Fruit fly (Drosophila melanogaster) whole organism, wandering third instar larva: Measurements from ENCODE around the gene TSG101.

Experiments
- Abd-B ChIP-seq: fragments of >200 bp; optimal IDR thresholded peaks from 2 replicates; lab custom pipeline; 2017; ENCODE audit warnings: missing biosample characterization, missing genetic modification characterization
- CG32264 ChIP-seq: fragments of 200-800 bp; sonication (Bioruptor generic); optimal IDR thresholded peaks from 2 replicates; lab custom pipeline; 2016; ENCODE audit warnings: missing biosample characterization, missing genetic modification characterization
- CG9705 ChIP-seq: fragments of 200-800 bp; sonication (Bioruptor generic); optimal IDR thresholded peaks from 2 replicates; lab custom pipeline; 2018; ENCODE audit warnings: missing biosample characterization, mild to moderate bottlenecking, missing genetic modification characterization
- CrebA ChIP-seq: fragments of 200-800 bp; sonication (Bioruptor generic); optimal IDR thresholded peaks from 2 replicates; lab custom pipeline; 2016; ENCODE audit warnings: missing biosample characterization, mild to moderate bottlenecking, missing genetic modification characterization, borderline replicate concordance
- Dfd ChIP-seq: fragments of >200 bp; optimal IDR thresholded peaks from 2 replicates; lab custom pipeline; 2017; ENCODE audit warnings: missing biosample characterization, missing genetic modification characterization
- Dif ChIP-seq: fragments of 200-275, 200-300 bp; sonication (Bioruptor generic); optimal IDR thresholded peaks from 2 replicates; lab custom pipeline; 2018; ENCODE audit warnings: missing biosample characterization, missing genetic modification characterization; ENCODE audit not compliant: partially characterized antibody
- GATAd ChIP-seq: sonication (Bioruptor generic); optimal IDR thresholded peaks from 2 replicates; lab custom pipeline; 2016; ENCODE audit warnings: missing biosample characterization, missing genetic modification characterization
- HLH106 ChIP-seq: fragments of 200-800 bp; optimal IDR thresholded peaks from 3 replicates; lab custom pipeline; 2019; ENCODE audit warnings: missing biosample characterization, mild to moderate bottlenecking, missing genetic modification characterization, moderate library complexity
- Hnf4 ChIP-seq: fragments of 200-800 bp; sonication (Bioruptor generic); optimal IDR thresholded peaks from 2 replicates; lab custom pipeline; 2016; ENCODE audit warnings: missing biosample characterization, mild to moderate bottlenecking, missing genetic modification characterization
- Hr78 ChIP-seq: fragments of >200 bp; optimal IDR thresholded peaks from 2 replicates; lab custom pipeline; 2017; ENCODE audit warnings: missing biosample characterization, missing genetic modification characterization
- Hr83 ChIP-seq: fragments of 200-300 bp; sonication (Bioruptor generic); optimal IDR thresholded peaks from 2 replicates; lab custom pipeline; 2016; ENCODE audit warnings: missing biosample characterization, mild to moderate bottlenecking, missing genetic modification characterization, moderate library complexity; ENCODE audit not compliant: poor library complexity, severe bottlenecking
- Jra ChIP-seq: sonication (Bioruptor generic); optimal IDR thresholded peaks from 2 replicates; lab custom pipeline; 2016; ENCODE audit warnings: missing biosample characterization, missing genetic modification characterization
- Mio ChIP-seq: sonication (Bioruptor generic); optimal IDR thresholded peaks from 2 replicates; lab custom pipeline; 2016; ENCODE audit warnings: missing biosample characterization, missing genetic modification characterization
- Myc ChIP-seq: fragments of >200 bp; optimal IDR thresholded peaks from 2 replicates; lab custom pipeline; 2017
- N ChIP-seq: fragments of >200 bp; optimal IDR thresholded peaks from 2 replicates; lab custom pipeline; 2018; ENCODE audit warnings: missing biosample characterization, missing external identifiers, missing genetic modification characterization
- OdsH ChIP-seq: fragments of 200-800 bp; sonication (Bioruptor generic); optimal IDR thresholded peaks from 2 replicates; lab custom pipeline; 2016; ENCODE audit warnings: missing biosample characterization, mild to moderate bottlenecking, missing genetic modification characterization
- Rel ChIP-seq, 2 experiments: fragments of 200-800 bp; sonication (Bioruptor generic) in 1 of 2; optimal IDR thresholded peaks; 2 replicates in 1 of 2; 3 replicates in 1 of 2; lab custom pipeline; 2016 to 2019; ENCODE audit warnings: mild to moderate bottlenecking in 2 of 2, missing biosample characterization in 2 of 2, missing genetic modification characterization in 2 of 2, moderate library complexity in 1 of 2
- Sp1 ChIP-seq: fragments of 200-800 bp; sonication (Bioruptor generic); optimal IDR thresholded peaks from 3 replicates; lab custom pipeline; 2019; ENCODE audit warnings: missing biosample characterization, mild to moderate bottlenecking, missing genetic modification characterization, moderate library complexity
- Vsx2 ChIP-seq: fragments of 200-300, 225-300 bp; sonication (Bioruptor generic); optimal IDR thresholded peaks from 2 replicates; lab custom pipeline; 2018; ENCODE audit warnings: missing biosample characterization, missing genetic modification characterization; ENCODE audit not compliant: partially characterized antibody
- br ChIP-seq: fragments of 200-800 bp; sonication (Bioruptor generic); optimal IDR thresholded peaks from 2 replicates; lab custom pipeline; 2016; ENCODE audit warnings: missing biosample characterization, missing genetic modification characterization
- brk ChIP-seq: fragments of 200-800 bp; sonication (Bioruptor generic); optimal IDR thresholded peaks from 2 replicates; lab custom pipeline; 2016; ENCODE audit warnings: missing biosample characterization, mild to moderate bottlenecking, missing genetic modification characterization
- dl ChIP-seq, 2 experiments: fragments of 175-275, 200-275 bp in 1 of 2; fragments of 200-275 bp in 1 of 2; sonication (Bioruptor generic); optimal IDR thresholded peaks; lab custom pipeline; 2018; ENCODE audit warnings: mild to moderate bottlenecking in 2 of 2, missing biosample characterization in 2 of 2, missing genetic modification characterization in 2 of 2, moderate library complexity in 2 of 2; ENCODE audit not compliant: partially characterized antibody in 2 of 2, insufficient read depth in 1 of 2
- dmrt93B ChIP-seq: fragments of 200-800 bp; sonication (Bioruptor generic); optimal IDR thresholded peaks from 2 replicates; lab custom pipeline; 2018; ENCODE audit warnings: missing biosample characterization, mild to moderate bottlenecking, missing genetic modification characterization
- dsf ChIP-seq: sonication (Bioruptor generic); optimal IDR thresholded peaks from 2 replicates; lab custom pipeline; 2016; ENCODE audit warnings: missing biosample characterization, missing genetic modification characterization, borderline replicate concordance
- ey ChIP-seq: fragments of 200-800 bp; sonication (Bioruptor generic); optimal IDR thresholded peaks from 2 replicates; lab custom pipeline; 2016; ENCODE audit warnings: missing biosample characterization, missing genetic modification characterization
- foxo ChIP-seq, 2 experiments: fragments of 200-800 bp; sonication (Bioruptor generic); optimal IDR thresholded peaks; 2 replicates in 1 of 2; 3 replicates in 1 of 2; lab custom pipeline; 2016 to 2017; ENCODE audit warnings: missing biosample characterization in 2 of 2, missing genetic modification characterization in 2 of 2
- fru ChIP-seq: fragments of 200-800 bp; sonication (Bioruptor generic); optimal IDR thresholded peaks from 3 replicates; lab custom pipeline; 2016; ENCODE audit warnings: missing biosample characterization, mild to moderate bottlenecking, missing genetic modification characterization
- h ChIP-seq: fragments of 200-800 bp; sonication (Bioruptor generic); optimal IDR thresholded peaks from 3 replicates; lab custom pipeline; 2016; ENCODE audit warnings: missing biosample characterization, mild to moderate bottlenecking, missing genetic modification characterization
- jim ChIP-seq: fragments of 175-275, 200-325 bp; sonication (Bioruptor generic); optimal IDR thresholded peaks from 2 replicates; lab custom pipeline; 2016; ENCODE audit warnings: missing biosample characterization, mild to moderate bottlenecking, missing genetic modification characterization
- lola ChIP-seq: fragments of >200 bp; optimal IDR thresholded peaks from 2 replicates; lab custom pipeline; 2017; ENCODE audit warnings: missing biosample characterization, missing genetic modification characterization
- pan ChIP-seq: fragments of >200 bp; optimal IDR thresholded peaks from 2 replicates; lab custom pipeline; 2017
- psq ChIP-seq: fragments of 200-800 bp; sonication (Bioruptor generic); optimal IDR thresholded peaks from 3 replicates; lab custom pipeline; 2017; ENCODE audit warnings: missing biosample characterization, mild to moderate bottlenecking, missing genetic modification characterization, moderate library complexity
- rgr ChIP-seq: fragments of 200-800 bp; sonication (Bioruptor generic); optimal IDR thresholded peaks from 3 replicates; lab custom pipeline; 2016; ENCODE audit warnings: missing biosample characterization, mild to moderate bottlenecking, missing genetic modification characterization
- sage ChIP-seq: fragments of 200-800 bp; sonication (Bioruptor generic); optimal IDR thresholded peaks from 2 replicates; lab custom pipeline; 2016; ENCODE audit warnings: missing biosample characterization, mild to moderate bottlenecking, missing genetic modification characterization
- sv ChIP-seq: fragments of 200-800 bp; sonication (Bioruptor generic); optimal IDR thresholded peaks from 3 replicates; lab custom pipeline; 2016; ENCODE audit warnings: missing biosample characterization, missing genetic modification characterization
- tai ChIP-seq: sonication (Bioruptor generic); optimal IDR thresholded peaks from 2 replicates; lab custom pipeline; 2016; ENCODE audit warnings: missing biosample characterization, missing genetic modification characterization
- usp ChIP-seq: fragments of >200 bp; optimal IDR thresholded peaks from 2 replicates; lab custom pipeline; 2017; ENCODE audit warnings: missing biosample characterization, missing genetic modification characterization
- woc ChIP-seq: sonication (Bioruptor generic); optimal IDR thresholded peaks from 2 replicates; lab custom pipeline; 2016; ENCODE audit warnings: missing biosample characterization, mild to moderate bottlenecking, missing genetic modification characterization

TSG101 gene

DNA sequence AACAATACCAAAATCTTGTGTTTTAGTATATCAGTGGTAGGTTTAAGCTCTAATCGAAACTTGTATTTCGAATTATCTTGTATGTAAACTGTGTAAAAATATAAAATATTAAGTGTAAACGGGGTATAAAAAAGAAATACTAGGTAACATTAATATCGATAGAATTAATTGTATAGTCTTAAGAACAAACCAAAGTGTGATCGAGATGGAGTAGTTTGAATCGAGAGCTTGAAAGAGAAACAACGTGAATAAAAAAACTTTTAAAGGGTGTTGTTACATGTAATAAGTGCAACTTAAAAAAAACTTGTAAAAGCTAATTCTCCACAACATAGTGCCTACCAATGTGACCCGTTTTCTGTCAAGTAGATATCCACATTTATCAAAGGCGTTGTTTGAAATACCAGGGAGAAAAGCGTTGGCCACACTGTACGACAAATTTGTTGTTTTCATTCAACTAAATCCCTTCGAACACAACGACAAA lies at the start of gene TSG101:
TSS of gene TSG101 (plus strand) at position 208 of the 481 bp plus-strand sequence.
- TF ChIP-seq Rel (GFP tag; optimal IDR thresholded peaks at IDR 0.05; lab: Kevin White, UChicago) (no peak), Rel (tag; optimal IDR thresholded peaks at IDR 0.05; lab: Kevin White, UChicago) (peak; percentile 35), Jra (GFP tag; lab: Kevin White, UChicago) (no peak), Myc (lab: Kevin White, UChicago) (no peak), Hr78 (GFP tag; lab: Kevin White, UChicago) (no peak), Hr83 (GFP tag; lab: Kevin White, UChicago) (no peak), Vsx2 (no peak), dmrt93B (GFP tag; lab: Kevin White, UChicago) (no peak), N (GFP tag; lab: Kevin White, UChicago) (peak; percentile 78), usp (GFP tag; lab: Kevin White, UChicago) (no peak), rgr (GFP tag; lab: Kevin White, UChicago) (peak; percentile 6), sage (GFP tag; lab: Kevin White, UChicago) (no peak), OdsH (GFP tag; lab: Kevin White, UChicago) (no peak), CrebA (GFP tag; lab: Kevin White, UChicago) (no peak), sv (GFP tag; lab: Kevin White, UChicago) (no peak)

- TF ChIP-seq GATAd (GFP tag; lab: Kevin White, UChicago) (no peak), foxo (GFP tag; optimal IDR thresholded peaks at IDR 0.05; lab: Kevin White, UChicago) (peak in 1 of 2 experiments; percentile 59), dsf (GFP tag; lab: Kevin White, UChicago) (peak; percentile 5), Hr83 (GFP tag; lab: Kevin White, UChicago) (peak; percentile 41), ey (peak; percentile 86), Sp1 (peak; percentile 77), OdsH (GFP tag; lab: Kevin White, UChicago) (peak; percentile 87), fru (peak; percentile 83), woc (GFP tag; lab: Kevin White, UChicago) (peak; percentile 62), Rel (GFP tag; optimal IDR thresholded peaks at IDR 0.05; lab: Kevin White, UChicago) (peak; percentile 36), Rel (tag; optimal IDR thresholded peaks at IDR 0.05; lab: Kevin White, UChicago) (peak; percentile 18), h (GFP tag; lab: Kevin White, UChicago) (peak; percentile 79), Dif (peak; percentile 36), Dfd (GFP tag; lab: Kevin White, UChicago) (no peak), Jra (GFP tag; lab: Kevin White, UChicago) (peak; percentile 67), psq (GFP tag; lab: Kevin White, UChicago) (peak; percentile 81), CG32264 (GFP tag; lab: Kevin White, UChicago) (peak; percentile 50), pan (no peak), rgr (GFP tag; lab: Kevin White, UChicago) (peak; percentile 88), brk (GFP tag; lab: Kevin White, UChicago) (no peak), sage (GFP tag; lab: Kevin White, UChicago) (no peak), br (GFP tag; lab: Kevin White, UChicago) (peak; percentile 88)
Observed at dm6 chr3L:16796603-16797002, 45.5 kb upstream of the TSG101 start.

dm6 chr3L:16800026-16800425 lies 42.1 kb upstream of the TSG101 start:
- TF ChIP-seq CrebA (GFP tag; lab: Kevin White, UChicago) (no peak), brk (GFP tag; lab: Kevin White, UChicago) (no peak), sage (GFP tag; lab: Kevin White, UChicago) (no peak), foxo (GFP tag; optimal IDR thresholded peaks at IDR 0.05; lab: Kevin White, UChicago) (peak in 1 of 2 experiments; percentile 4), Abd-B (GFP tag; lab: Kevin White, UChicago) (no peak), psq (GFP tag; lab: Kevin White, UChicago) (no peak), h (GFP tag; lab: Kevin White, UChicago) (peak; percentile 68), GATAd (GFP tag; lab: Kevin White, UChicago) (no peak), CG9705 (GFP tag; lab: Kevin White, UChicago) (no peak), Vsx2 (peak; percentile 54), Hnf4 (GFP tag; lab: Kevin White, UChicago) (peak; percentile 66), pan (no peak), CG32264 (GFP tag; lab: Kevin White, UChicago) (no peak), usp (GFP tag; lab: Kevin White, UChicago) (no peak), Hr78 (GFP tag; lab: Kevin White, UChicago) (no peak), rgr (GFP tag; lab: Kevin White, UChicago) (peak; percentile 70), dl (GFP tag; optimal IDR thresholded peaks at IDR 0.05; lab: Kevin White, UChicago; ENCODE audit: insufficient read depth in 1 of 2, partially characterized antibody in 2 of 2) (peak; percentile 55 to 63), Mio (no peak), br (GFP tag; lab: Kevin White, UChicago) (peak; percentile 45), fru (peak; percentile 31), Jra (GFP tag; lab: Kevin White, UChicago) (no peak), Dif (peak; percentile 78), woc (GFP tag; lab: Kevin White, UChicago) (no peak), lola (GFP tag; lab: Kevin White, UChicago) (no peak), Sp1 (peak; percentile 50), dmrt93B (GFP tag; lab: Kevin White, UChicago) (no peak), sv (GFP tag; lab: Kevin White, UChicago) (no peak), ey (no peak), tai (GFP tag; lab: Kevin White, UChicago) (no peak), jim (GFP tag; lab: Kevin White, UChicago) (no peak), N (GFP tag; lab: Kevin White, UChicago) (no peak), Dfd (GFP tag; lab: Kevin White, UChicago) (no peak), Myc (lab: Kevin White, UChicago) (no peak), Rel (GFP tag; optimal IDR thresholded peaks at IDR 0.05; lab: Kevin White, UChicago) (no peak), Rel (tag; optimal IDR thresholded peaks at IDR 0.05; lab: Kevin White, UChicago) (peak; percentile 56), dsf (GFP tag; lab: Kevin White, UChicago) (no peak), OdsH (GFP tag; lab: Kevin White, UChicago) (peak; percentile 2), HLH106 (tag; lab: Kevin White, UChicago) (no peak), Hr83 (GFP tag; lab: Kevin White, UChicago) (peak; percentile 80)
